Worm (Caenorhabditis elegans) whole organism, L1 larva: ENCODE results near the gene F21G4.3.

ENCODE experiments used
- aha-1 ChIP-seq: fragments of 150-350 bp; optimal IDR thresholded peaks from 2 replicates; lab custom pipeline; 2014; ENCODE audit warnings: missing biosample characterization, missing genetic modification characterization
- aly-2 ChIP-seq: fragments of 150-350 bp; optimal IDR thresholded peaks from 2 replicates; lab custom pipeline; 2014; ENCODE audit warnings: missing biosample characterization, missing genetic modification characterization
- lin-14 ChIP-seq: fragments of 200-800 bp; sonication (Bioruptor generic); optimal IDR thresholded peaks from 2 replicates; lab custom pipeline; 2018; ENCODE audit warnings: mild to moderate bottlenecking, missing genetic modification characterization, moderate library complexity, missing compliant biosample characterization
- nhr-237 ChIP-seq: fragments of 150-350 bp; optimal IDR thresholded peaks from 2 replicates; lab custom pipeline; 2014; ENCODE audit warnings: missing biosample characterization, missing genetic modification characterization
- nhr-71 ChIP-seq: sonication (generic microtip); optimal IDR thresholded peaks from 2 replicates; lab custom pipeline; 2016; ENCODE audit warnings: mild to moderate bottlenecking, missing genetic modification characterization, moderate library complexity, missing compliant biosample characterization
- unc-130 ChIP-seq: fragments of 150-350 bp; optimal IDR thresholded peaks from 2 replicates; lab custom pipeline; 2017; ENCODE audit warnings: missing biosample characterization, missing genetic modification characterization, inconsistent platforms

ce11 chrX:9941379-9941778 is 46.4 kb downstream of the F21G4.3 start:
- TF ChIP-seq lin-14 (GFP tag; lab: Kevin White, UChicago) (no peak), aha-1 (tag; lab: Kevin White, UChicago) (no peak), nhr-237 (no peak), nhr-71 (tag; lab: Kevin White, UChicago) (no peak), unc-130 (tag; lab: Kevin White, UChicago) (no peak), aly-2 (no peak)
